Fruit fly (Drosophila melanogaster): ENCODE measurements around the gene Pvf3.

Gene Pvf3

DNA sequence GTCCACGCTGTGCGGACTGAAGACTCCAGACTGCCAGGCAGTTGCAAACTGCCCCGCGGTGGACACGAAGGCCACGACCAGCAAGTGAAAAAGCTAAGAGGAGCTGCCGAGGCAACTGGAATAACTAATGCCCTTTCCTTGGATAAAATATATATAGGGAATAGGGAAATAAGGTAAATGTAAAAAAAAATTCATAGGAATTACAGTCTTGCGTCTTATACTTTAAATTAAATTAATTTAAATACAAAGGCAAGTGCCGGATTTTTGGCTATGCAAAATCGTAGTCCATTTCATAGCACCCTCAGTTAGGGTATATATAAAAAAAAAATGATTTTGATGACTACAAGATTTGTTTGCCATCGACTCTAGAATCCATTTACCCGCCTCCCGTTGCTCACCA lies 11.6 kb downstream of the Pvf3 start (continued):
- TF ChIP-seq dsx (GFP tag; optimal IDR thresholded peaks at IDR 0.05; ENCODE audit: poor library complexity, severe bottlenecking) (peak; percentile 50), CG8319 (GFP tag; optimal IDR thresholded peaks at IDR 0.05) (no peak), eg (GFP tag; IDR thresholded peaks at IDR 0.05) (peak; percentile 86), CG8632 (GFP tag; optimal IDR thresholded peaks at IDR 0.05) (peak; percentile 29), fkh (GFP tag; optimal IDR thresholded peaks at IDR 0.05) (no peak), ss (GFP tag; optimal IDR thresholded peaks at IDR 0.05) (peak; percentile 39 to 76), CG1621 (tag; optimal IDR thresholded peaks at IDR 0.05) (peak; percentile 59), CG3919 (GFP tag; optimal IDR thresholded peaks at IDR 0.05) (peak; percentile 60), Hr39 (GFP tag; optimal IDR thresholded peaks at IDR 0.05) (peak; percentile 35), net (GFP tag; optimal IDR thresholded peaks at IDR 0.05) (peak; percentile 68), OdsH (GFP tag; optimal IDR thresholded peaks at IDR 0.05) (peak; percentile 76), acj6 (GFP tag; optimal IDR thresholded peaks at IDR 0.05) (peak; percentile 43), Lpt (GFP tag; optimal IDR thresholded peaks at IDR 0.05) (peak; percentile 60), CG6808 (GFP tag; optimal IDR thresholded peaks at IDR 0.05) (peak; percentile 57), Ets96B (tag; optimal IDR thresholded peaks at IDR 0.05) (peak; percentile 75), Sox102F (GFP tag; optimal IDR thresholded peaks at IDR 0.05) (peak; percentile 31), Hr4 (GFP tag; optimal IDR thresholded peaks at IDR 0.05) (peak; percentile 76), Sox15 (GFP tag; optimal IDR thresholded peaks at IDR 0.05) (peak; percentile 25), CG6854 (GFP tag; optimal IDR thresholded peaks at IDR 0.05) (no peak), esn (GFP tag; optimal IDR thresholded peaks at IDR 0.05) (peak; percentile 50)

DNA sequence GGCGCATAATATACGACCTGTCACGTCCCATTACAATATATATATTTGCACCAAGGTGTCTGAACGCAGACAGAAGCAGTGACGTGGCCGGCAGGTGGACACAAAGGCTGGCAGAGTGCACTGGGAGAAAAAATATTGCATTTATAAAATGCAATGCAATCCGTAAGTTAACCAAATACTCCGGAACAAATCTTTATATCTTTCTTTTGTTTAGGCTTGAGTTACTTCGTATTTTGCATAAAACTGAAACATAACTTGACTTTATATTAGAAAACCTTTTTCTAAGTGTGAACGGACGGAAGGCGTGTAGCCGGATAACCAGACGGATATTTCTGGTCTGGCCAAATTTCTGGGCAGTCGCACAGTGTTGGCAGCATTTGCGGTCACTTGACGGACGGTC lies 13.4 kb downstream of the Pvf3 start:
- peak; percentile 63 for TF ChIP-seq Sox102F (GFP tag; optimal IDR thresholded peaks at IDR 0.05)
- TF ChIP-seq CG3919 (GFP tag; optimal IDR thresholded peaks at IDR 0.05) = peak; percentile 69
- TF ChIP-seq dac (GFP tag; optimal IDR thresholded peaks at IDR 0.05) = no peak
- TF ChIP-seq CG8319 (GFP tag; optimal IDR thresholded peaks at IDR 0.05) = peak; percentile 59
- peak; percentile 72 for TF ChIP-seq topi (GFP tag; optimal IDR thresholded peaks at IDR 0.05)
- TF ChIP-seq eg (GFP tag; IDR thresholded peaks at IDR 0.05) = peak; percentile 66
- TF ChIP-seq Blimp-1 (GFP tag; optimal IDR thresholded peaks at IDR 0.05) = no peak
- peak in 1 of 2 experiments; percentile 55 for TF ChIP-seq ss (GFP tag; optimal IDR thresholded peaks at IDR 0.05)
- TF ChIP-seq CG8119 (GFP tag; IDR thresholded peaks at IDR 0.05) = peak; percentile 58; the same call in 2 of the 3 replicates
- no peak for TF ChIP-seq fkh (GFP tag; optimal IDR thresholded peaks at IDR 0.05)
- no peak; the same call in 1 of the 2 replicates for TF ChIP-seq CG11294 (GFP tag; IDR thresholded peaks at IDR 0.05)
- TF ChIP-seq Hr38 (GFP tag; optimal IDR thresholded peaks at IDR 0.05) = no peak
- peak; percentile 65 for TF ChIP-seq Hr4 (GFP tag; optimal IDR thresholded peaks at IDR 0.05)
- TF ChIP-seq CG7368 (GFP tag; optimal IDR thresholded peaks at IDR 0.05) = peak; percentile 62
- no peak for TF ChIP-seq CG6276 (GFP tag; optimal IDR thresholded peaks at IDR 0.05)
- TF ChIP-seq lz (GFP tag; optimal IDR thresholded peaks at IDR 0.05) = peak; percentile 70
- peak; percentile 62 for TF ChIP-seq CG8632 (GFP tag; optimal IDR thresholded peaks at IDR 0.05)
- peak; percentile 72 for TF ChIP-seq Met (GFP tag; optimal IDR thresholded peaks at IDR 0.05)
- peak; percentile 50 for TF ChIP-seq CG10631 (GFP tag; optimal IDR thresholded peaks at IDR 0.05)
- TF ChIP-seq acj6 (GFP tag; optimal IDR thresholded peaks at IDR 0.05) = peak; percentile 62
- TF ChIP-seq CG6854 (GFP tag; optimal IDR thresholded peaks at IDR 0.05) = no peak
- peak; percentile 55 for TF ChIP-seq CG32006 (GFP tag; optimal IDR thresholded peaks at IDR 0.05)
- peak; percentile 76 for TF ChIP-seq OdsH (GFP tag; optimal IDR thresholded peaks at IDR 0.05)
- peak; percentile 59 for TF ChIP-seq CG6792 (GFP tag; optimal IDR thresholded peaks at IDR 0.05)
- peak; percentile 72 for TF ChIP-seq CG6163 (GFP tag; IDR thresholded peaks at IDR 0.05)
- TF ChIP-seq Lpt (GFP tag; optimal IDR thresholded peaks at IDR 0.05) = peak; percentile 27
- TF ChIP-seq Sox14 (GFP tag; optimal IDR thresholded peaks at IDR 0.05) = peak; percentile 82
- TF ChIP-seq cyc (GFP tag; optimal IDR thresholded peaks at IDR 0.05) = peak; percentile 72
- TF ChIP-seq Ets96B (tag; optimal IDR thresholded peaks at IDR 0.05) = peak; percentile 69
- peak; percentile 74 for TF ChIP-seq CG10669 (GFP tag; optimal IDR thresholded peaks at IDR 0.05)
- peak; percentile 48 for TF ChIP-seq spab (GFP tag; optimal IDR thresholded peaks at IDR 0.05)
- TF ChIP-seq svp (GFP tag) = peak; percentile 87
- peak; percentile 78 for TF ChIP-seq CG31627 (GFP tag; optimal IDR thresholded peaks at IDR 0.05)
- TF ChIP-seq CG4318 (GFP tag; optimal IDR thresholded peaks at IDR 0.05) = peak; percentile 23
- peak; percentile 45; the same call in 1 of the 2 replicates for TF ChIP-seq CG15336 (GFP tag; IDR thresholded peaks at IDR 0.05)
- TF ChIP-seq pdm3 (GFP tag; optimal IDR thresholded peaks at IDR 0.05) = peak; percentile 74
- peak; percentile 64 for TF ChIP-seq CG1621 (tag; optimal IDR thresholded peaks at IDR 0.05)
- TF ChIP-seq Eip93F (GFP tag; optimal IDR thresholded peaks at IDR 0.05) = no peak
- TF ChIP-seq Hr39 (GFP tag; optimal IDR thresholded peaks at IDR 0.05) = peak; percentile 78
- TF ChIP-seq net (GFP tag; optimal IDR thresholded peaks at IDR 0.05) = peak; percentile 69
- peak; percentile 60 for TF ChIP-seq CG6808 (GFP tag; optimal IDR thresholded peaks at IDR 0.05)
- peak; percentile 71 for TF ChIP-seq CG3032 (tag; optimal IDR thresholded peaks at IDR 0.05)
- TF ChIP-seq achi (GFP tag; optimal IDR thresholded peaks at IDR 0.05) = peak; percentile 22
- peak; percentile 63 for TF ChIP-seq CG34406 (GFP tag; optimal IDR thresholded peaks at IDR 0.05)
